Fruit fly (Drosophila melanogaster) whole organism, embryonic: Measurements from ENCODE around the gene holn1.
A peak's percentile ranks its signal among the peaks of the same experiment; 100 is the strongest.

Experiments used
- Abd-B ChIP-seq: fragments of 200-800 bp; sonication (Bioruptor generic); optimal IDR thresholded peaks from 2 replicates; lab custom pipeline; 2018; ENCODE audit warnings: missing biosample characterization, mild to moderate bottlenecking, missing genetic modification characterization, moderate library complexity
- Atf6 ChIP-seq: fragments of 200-800 bp; sonication (Bioruptor generic); IDR thresholded peaks from 2 replicates; pipeline ENCODE4 v1.3.6; 2022; ENCODE audit warnings: missing biosample characterization, missing genetic modification characterization
- CG10147 ChIP-seq: fragments of 200-800 bp; sonication (Bioruptor generic); optimal IDR thresholded peaks from 2 replicates; lab custom pipeline; 2019; ENCODE audit warnings: missing biosample characterization, mild to moderate bottlenecking, missing genetic modification characterization, moderate library complexity
- CG10462 ChIP-seq: fragments of 200-800 bp; sonication (Bioruptor generic); optimal IDR thresholded peaks from 2 replicates; lab custom pipeline; 2016; ENCODE audit warnings: missing biosample characterization, missing genetic modification characterization
- CG11085 ChIP-seq: fragments of 200-800 bp; sonication (Bioruptor generic); IDR thresholded peaks from 2 replicates; pipeline ENCODE4 v1.3.6; 2022; ENCODE audit warnings: missing biosample characterization, missing genetic modification characterization
- CG11560 ChIP-seq: fragments of 200-800 bp; sonication (Bioruptor generic); IDR thresholded peaks from 3 replicates; pipeline ENCODE4 v1.3.6; 2022; ENCODE audit warnings: missing biosample characterization, missing genetic modification characterization
- CG12942 ChIP-seq: fragments of 200-800 bp; sonication (Bioruptor generic); optimal IDR thresholded peaks from 3 replicates; lab custom pipeline; 2016; ENCODE audit warnings: missing biosample characterization, missing genetic modification characterization
- CG13296 ChIP-seq: fragments of 200-800 bp; sonication (Bioruptor generic); optimal IDR thresholded peaks from 3 replicates; lab custom pipeline; 2018; ENCODE audit warnings: missing biosample characterization, mild to moderate bottlenecking, missing genetic modification characterization
- CG13775 ChIP-seq: fragments of 200-800 bp; sonication (Bioruptor generic); optimal IDR thresholded peaks from 3 replicates; lab custom pipeline; 2017; ENCODE audit warnings: missing biosample characterization, mild to moderate bottlenecking, missing genetic modification characterization
- CG14965 ChIP-seq: fragments of 200-800 bp; sonication (Bioruptor generic); optimal IDR thresholded peaks from 2 replicates; lab custom pipeline; 2016; ENCODE audit warnings: missing biosample characterization, missing genetic modification characterization, borderline replicate concordance
- CG1529 ChIP-seq: fragments of 200-800 bp; sonication (Bioruptor generic); optimal IDR thresholded peaks from 3 replicates; lab custom pipeline; 2018; ENCODE audit warnings: missing biosample characterization, missing genetic modification characterization
- CG15514 ChIP-seq: fragments of 200-800 bp; sonication (Bioruptor generic); optimal IDR thresholded peaks from 3 replicates; lab custom pipeline; 2017; ENCODE audit warnings: missing biosample characterization, missing genetic modification characterization, mild to moderate bottlenecking, moderate library complexity, missing genetic modification reagents
- CG1603 ChIP-seq: fragments of 200-800 bp; sonication (Bioruptor generic); optimal IDR thresholded peaks from 2 replicates; lab custom pipeline; 2019; ENCODE audit warnings: missing biosample characterization, mild to moderate bottlenecking, missing genetic modification characterization, moderate library complexity
- CG17361 ChIP-seq: fragments of 200-800 bp; sonication (Bioruptor generic); IDR thresholded peaks from 3 replicates; pipeline ENCODE4 v1.3.6; 2022; ENCODE audit warnings: missing biosample characterization, missing genetic modification characterization
- CG17612 ChIP-seq: fragments of 200-800 bp; sonication (Bioruptor generic); IDR thresholded peaks from 2 replicates; pipeline ENCODE4 v1.3.6; 2022; ENCODE audit warnings: missing biosample characterization, missing genetic modification characterization
- CG18619 ChIP-seq: fragments of 200-800 bp; sonication (Bioruptor generic); optimal IDR thresholded peaks from 3 replicates; lab custom pipeline; 2017; ENCODE audit warnings: missing biosample characterization, mild to moderate bottlenecking, missing genetic modification characterization
- CG30403 ChIP-seq: fragments of 200-800 bp; sonication (Bioruptor generic); optimal IDR thresholded peaks from 3 replicates; lab custom pipeline; 2016; ENCODE audit warnings: missing biosample characterization, missing genetic modification characterization
- CG3065 ChIP-seq: fragments of 200-800 bp; sonication (Bioruptor generic); optimal IDR thresholded peaks from 2 replicates; lab custom pipeline; 2016; ENCODE audit warnings: missing biosample characterization, missing genetic modification characterization
- CG3163 ChIP-seq: fragments of 200-800 bp; sonication (Bioruptor generic); optimal IDR thresholded peaks from 3 replicates; lab custom pipeline; 2016; ENCODE audit warnings: missing biosample characterization, missing genetic modification characterization
- CG3407 ChIP-seq: fragments of 200-800 bp; sonication (Bioruptor generic); optimal IDR thresholded peaks from 2 replicates; lab custom pipeline; 2018; ENCODE audit warnings: missing biosample characterization, mild to moderate bottlenecking, missing genetic modification characterization
- CG4854 ChIP-seq: fragments of 200-800 bp; sonication (Bioruptor generic); optimal IDR thresholded peaks from 2 replicates; lab custom pipeline; 2016; ENCODE audit warnings: missing biosample characterization, missing genetic modification characterization, inconsistent platforms
- CHES-1-like ChIP-seq: fragments of 200-800 bp; sonication (Bioruptor generic); optimal IDR thresholded peaks from 2 replicates; lab custom pipeline; 2016; ENCODE audit warnings: missing biosample characterization, missing genetic modification characterization
- Chrac-16 ChIP-seq: fragments of 200-800 bp; sonication (Bioruptor generic); optimal IDR thresholded peaks from 3 replicates; lab custom pipeline; 2016; ENCODE audit warnings: missing biosample characterization, missing genetic modification characterization
- D19A ChIP-seq: fragments of 200-800 bp; optimal IDR thresholded peaks from 3 replicates; lab custom pipeline; 2019; ENCODE audit warnings: missing biosample characterization, mild to moderate bottlenecking, missing genetic modification characterization, moderate library complexity
- Dll ChIP-seq: fragments of 200-800 bp; sonication (Bioruptor generic); IDR thresholded peaks from 4 replicates; pipeline ENCODE4 v1.3.6; 2022; ENCODE audit warnings: missing biosample characterization, missing genetic modification characterization; ENCODE audit not compliant: partially characterized antibody
- HHEX ChIP-seq: fragments of 200-800 bp; sonication (Bioruptor generic); optimal IDR thresholded peaks from 3 replicates; lab custom pipeline; 2017; ENCODE audit warnings: missing biosample characterization, mild to moderate bottlenecking, missing genetic modification characterization, missing genetic modification reagents
- HmgD ChIP-seq: fragments of 200-800 bp; sonication (Bioruptor generic); optimal IDR thresholded peaks from 3 replicates; lab custom pipeline; 2016; ENCODE audit warnings: missing biosample characterization, missing genetic modification characterization
- NFAT ChIP-seq: fragments of 200-800 bp; sonication (Bioruptor generic); IDR thresholded peaks from 2 replicates; pipeline ENCODE4 v1.3.6; 2022; ENCODE audit warnings: missing biosample characterization, missing genetic modification characterization
- Nf-YB ChIP-seq: fragments of 200-800 bp; sonication (Bioruptor generic); optimal IDR thresholded peaks from 3 replicates; lab custom pipeline; 2019; ENCODE audit warnings: missing biosample characterization, mild to moderate bottlenecking, missing genetic modification characterization, moderate library complexity
- Stat92E ChIP-seq, 3 experiments: fragments of >200 bp in 2 of 3; fragments of 200-800 bp in 1 of 3; sonication (Bioruptor generic) in 1 of 3; optimal IDR thresholded peaks; 2 replicates each; lab custom pipeline; 2017 to 2019; ENCODE audit warnings: missing biosample characterization in 3 of 3, missing genetic modification characterization in 3 of 3, mild to moderate bottlenecking in 1 of 3, moderate library complexity in 1 of 3
- Xbp1 ChIP-seq: fragments of 200-800 bp; sonication (Bioruptor generic); optimal IDR thresholded peaks from 3 replicates; lab custom pipeline; 2016; ENCODE audit warnings: missing biosample characterization, mild to moderate bottlenecking, missing genetic modification characterization
- amos ChIP-seq: fragments of 200-800 bp; sonication (Bioruptor generic); IDR thresholded peaks from 2 replicates; pipeline ENCODE4 v1.3.6; 2022; ENCODE audit warnings: missing biosample characterization, missing genetic modification characterization; ENCODE audit not compliant: partially characterized antibody
- bbx ChIP-seq: fragments of 200-800 bp; sonication (Bioruptor generic); IDR thresholded peaks from 2 replicates; pipeline ENCODE4 v1.3.6; 2022; ENCODE audit warnings: missing biosample characterization, missing genetic modification characterization; ENCODE audit not compliant: partially characterized antibody
- cad ChIP-seq: fragments of >200 bp; optimal IDR thresholded peaks from 2 replicates; lab custom pipeline; 2017; ENCODE audit warnings: missing biosample characterization, missing genetic modification characterization
- cg ChIP-seq: fragments of 200-800 bp; sonication (Bioruptor generic); optimal IDR thresholded peaks from 3 replicates; lab custom pipeline; 2019; ENCODE audit warnings: missing biosample characterization, mild to moderate bottlenecking, missing genetic modification characterization, moderate library complexity
- crc ChIP-seq: fragments of 200-800 bp; sonication (Bioruptor generic); optimal IDR thresholded peaks from 2 replicates; lab custom pipeline; 2016; ENCODE audit warnings: missing biosample characterization, missing genetic modification characterization
- disco-r ChIP-seq: fragments of 200-800 bp; sonication (Bioruptor generic); optimal IDR thresholded peaks from 2 replicates; lab custom pipeline; 2016; ENCODE audit warnings: missing biosample characterization, missing genetic modification characterization
- dmrt99B ChIP-seq: fragments of 200-800 bp; sonication (Bioruptor generic); optimal IDR thresholded peaks from 2 replicates; lab custom pipeline; 2018; ENCODE audit warnings: missing biosample characterization, mild to moderate bottlenecking, missing genetic modification characterization, moderate library complexity
- ewg ChIP-seq: fragments of 200-800 bp; sonication (Bioruptor generic); optimal IDR thresholded peaks from 3 replicates; lab custom pipeline; 2017; ENCODE audit warnings: mild to moderate bottlenecking, missing biosample characterization, missing genetic modification reagents, missing genetic modification characterization
- gce ChIP-seq: fragments of 200-800 bp; sonication (Bioruptor generic); IDR thresholded peaks from 3 replicates; pipeline ENCODE4 v1.3.6; 2022; ENCODE audit warnings: missing biosample characterization, missing genetic modification characterization
- h ChIP-seq: fragments of >200 bp; optimal IDR thresholded peaks from 2 replicates; lab custom pipeline; 2017
- ham ChIP-seq: fragments of 200-800 bp; sonication (Bioruptor generic); IDR thresholded peaks from 2 replicates; pipeline ENCODE4 v1.3.6; 2022; ENCODE audit warnings: missing biosample characterization, missing genetic modification characterization
- prd ChIP-seq, 3 experiments: fragments of >200 bp in 2 of 3; fragments of 200-800 bp in 1 of 3; sonication (Bioruptor generic) in 1 of 3; optimal IDR thresholded peaks in 2 of 3; IDR thresholded peaks in 1 of 3; 2 replicates in 2 of 3; 3 replicates in 1 of 3; pipeline versions ENCODE4 v1.3.6 to Lab custom; 2017 to 2022; ENCODE audit warnings: missing biosample characterization in 1 of 3, missing genetic modification characterization in 1 of 3
- sc ChIP-seq, 3 experiments: fragments of >200 bp in 2 of 3; fragments of 200-800 bp in 1 of 3; sonication (Bioruptor generic) in 1 of 3; optimal IDR thresholded peaks; 2 replicates in 2 of 3; 3 replicates in 1 of 3; lab custom pipeline; 2017; ENCODE audit warnings: mild to moderate bottlenecking in 1 of 3, missing biosample characterization in 1 of 3, missing genetic modification characterization in 1 of 3, missing genetic modification reagents in 1 of 3
- schlank ChIP-seq: fragments of 200-800 bp; sonication (Bioruptor generic); optimal IDR thresholded peaks from 2 replicates; lab custom pipeline; 2018; ENCODE audit warnings: missing biosample characterization, mild to moderate bottlenecking, missing genetic modification characterization
- slou ChIP-seq: fragments of 200-800 bp; sonication (Bioruptor generic); optimal IDR thresholded peaks from 3 replicates; lab custom pipeline; 2016; ENCODE audit warnings: missing biosample characterization, missing genetic modification characterization
- tio ChIP-seq: fragments of 200-800 bp; sonication (Bioruptor generic); optimal IDR thresholded peaks from 2 replicates; lab custom pipeline; 2017; ENCODE audit warnings: missing biosample characterization, missing genetic modification characterization, inconsistent platforms
- vvl ChIP-seq: fragments of 200-800 bp; sonication (Bioruptor generic); IDR thresholded peaks from 2 replicates; pipeline ENCODE4 v1.3.6; 2022; ENCODE audit warnings: missing biosample characterization, missing genetic modification characterization
- wor ChIP-seq: fragments of 200-800 bp; sonication (Bioruptor generic); IDR thresholded peaks from 2 replicates; pipeline ENCODE4 v1.3.6; 2022; ENCODE audit warnings: missing biosample characterization, missing genetic modification characterization

The holn1 gene

DNA sequence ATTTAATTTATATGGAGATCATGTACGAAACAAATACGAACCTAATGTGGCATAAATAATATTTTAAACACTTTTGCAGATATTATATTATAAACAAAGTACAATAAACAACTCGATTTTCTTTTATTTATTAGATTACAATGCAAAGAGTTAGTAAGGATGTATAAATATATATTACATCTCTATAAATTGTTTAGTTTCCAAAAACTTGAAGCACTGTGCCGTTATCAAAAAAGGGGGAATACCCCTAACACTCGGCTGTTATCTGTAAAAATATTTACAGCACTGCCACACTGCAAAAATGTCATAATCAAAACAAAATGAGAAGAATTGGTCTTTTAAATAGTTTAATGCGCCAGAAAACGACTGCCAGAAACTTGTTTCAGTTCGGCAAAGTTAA is 7.3 kb upstream of the holn1 start, which contains the start of gene CG5188 (continued):
- peak; percentile 29 for TF ChIP-seq CG13775 (GFP tag; lab: Kevin White, UChicago)
- peak; percentile 74; the same call in 1 of the 2 replicates for TF ChIP-seq NFAT (GFP tag; lab: Robert Waterston, UW)
- TF ChIP-seq prd (optimal IDR thresholded peaks at IDR 0.05; lab: Kevin White, UChicago), result no peak
- TF ChIP-seq prd (GFP tag; IDR thresholded peaks at IDR 0.05; lab: Robert Waterston, UW), result 0 out of 3 replicates have a peak, but pooled peaks have one; percentile 23
- no peak for TF ChIP-seq CG3065 (GFP tag; lab: Kevin White, UChicago)
- no peak for TF ChIP-seq D19A (tag; lab: Kevin White, UChicago)
- no peak for TF ChIP-seq crc (GFP tag; lab: Kevin White, UChicago)
- TF ChIP-seq CG12942 (GFP tag; lab: Kevin White, UChicago), result no peak
- TF ChIP-seq CG10147, result no peak
- no peak for TF ChIP-seq cg
- TF ChIP-seq CG17612 (GFP tag; lab: Robert Waterston, UW), result no peak
- no peak for TF ChIP-seq HmgD (GFP tag; lab: Kevin White, UChicago)
- peak; percentile 44 for TF ChIP-seq CG15514 (GFP tag; lab: Kevin White, UChicago)
- no peak for TF ChIP-seq slou
- TF ChIP-seq CHES-1-like, result peak; percentile 20
- peak; percentile 7 for TF ChIP-seq Nf-YB
- no peak for TF ChIP-seq CG3163
- peak; percentile 9 for TF ChIP-seq CG1529 (GFP tag; lab: Kevin White, UChicago)
- TF ChIP-seq bbx, result no peak
- no peak for TF ChIP-seq cad (GFP tag; lab: Kevin White, UChicago)
- TF ChIP-seq CG18619 (GFP tag; lab: Kevin White, UChicago), result peak; percentile 16
- 0 out of 3 replicates have a peak, but pooled peaks have one; percentile 48 for TF ChIP-seq gce (GFP tag; lab: Robert Waterston, UW)
- TF ChIP-seq dmrt99B (tag; lab: Kevin White, UChicago), result no peak
- TF ChIP-seq CG11085, result no peak; the same call in 1 of the 2 replicates
- TF ChIP-seq CG3407 (GFP tag; lab: Kevin White, UChicago), result no peak
- TF ChIP-seq tio, result no peak
- TF ChIP-seq ewg (GFP tag; lab: Kevin White, UChicago), result no peak
- TF ChIP-seq CG1603 (tag; lab: Kevin White, UChicago), result peak; percentile 28
- TF ChIP-seq CG11560 (tag; lab: Robert Waterston, UW), result no peak
- TF ChIP-seq CG14965 (GFP tag; lab: Kevin White, UChicago), result no peak
- no peak for TF ChIP-seq schlank (tag; lab: Kevin White, UChicago)
- TF ChIP-seq sc (optimal IDR thresholded peaks at IDR 0.05; lab: Kevin White, UChicago), result no peak
- no peak for TF ChIP-seq sc (GFP tag; optimal IDR thresholded peaks at IDR 0.05; lab: Kevin White, UChicago)
- TF ChIP-seq disco-r (GFP tag; lab: Kevin White, UChicago), result no peak
- peak; percentile 79 for TF ChIP-seq vvl
- TF ChIP-seq ham (GFP tag; lab: Robert Waterston, UW), result no peak
- peak; percentile 34 for TF ChIP-seq CG13296 (GFP tag; lab: Kevin White, UChicago)
- TF ChIP-seq Atf6 (GFP tag; lab: Robert Waterston, UW), result peak; percentile 41; the same call in 1 of the 2 replicates
- no peak for TF ChIP-seq h (lab: Kevin White, UChicago)
- peak; percentile 35; the same call in 1 of the 4 replicates for TF ChIP-seq Dll (GFP tag; lab: Robert Waterston, UW)
- TF ChIP-seq Xbp1, result peak; percentile 57
- TF ChIP-seq amos (GFP tag; lab: Robert Waterston, UW), result no peak; the same call in 1 of the 2 replicates
- peak; percentile 69; the same call in 2 of the 3 replicates for TF ChIP-seq CG17361 (GFP tag; lab: Robert Waterston, UW)
- TF ChIP-seq CG30403, result peak; percentile 50
- TF ChIP-seq HHEX (GFP tag; lab: Kevin White, UChicago), result no peak
- no peak for TF ChIP-seq wor
- TF ChIP-seq Chrac-16 (GFP tag; lab: Kevin White, UChicago), result peak; percentile 19
- TF ChIP-seq CG10462 (GFP tag; lab: Kevin White, UChicago), result no peak
- no peak for TF ChIP-seq Stat92E (GFP tag; optimal IDR thresholded peaks at IDR 0.05; lab: Kevin White, UChicago)
- TF ChIP-seq CG4854 (GFP tag; lab: Kevin White, UChicago), result no peak
- no peak for TF ChIP-seq Abd-B (GFP tag; lab: Kevin White, UChicago)
